Worm (Caenorhabditis elegans): ENCODE measurements around the gene Y55B1BL.2.

Y55B1BL.2 gene

ce11 chrIII:358106-358505 lies 44.5 kb upstream of the Y55B1BL.2 start:
- TF ChIP-seq dmd-4 (tag; optimal IDR thresholded peaks at IDR 0.05; ENCODE audit: borderline replicate concordance) (no peak), fax-1 (tag; optimal IDR thresholded peaks at IDR 0.05) (no peak), ceh-14 (tag; optimal IDR thresholded peaks at IDR 0.05) (no peak), ceh-31 (tag; optimal IDR thresholded peaks at IDR 0.05) (no peak), unc-3 (GFP tag; conservative IDR thresholded peaks at IDR 0.05) (no peak), unc-3 (tag; optimal IDR thresholded peaks at IDR 0.05) (no peak), ceh-48 (tag; optimal IDR thresholded peaks at IDR 0.05) (no peak), C08G9.2 (tag; optimal IDR thresholded peaks at IDR 0.05) (no peak), nhr-232 (tag; optimal IDR thresholded peaks at IDR 0.05) (no peak), lin-11 (tag; optimal IDR thresholded peaks at IDR 0.05) (no peak), T23F11.4 (GFP tag; optimal IDR thresholded peaks at IDR 0.05) (no peak), tbx-2 (tag; optimal IDR thresholded peaks at IDR 0.05) (no peak), ahr-1 (tag; optimal IDR thresholded peaks at IDR 0.05) (no peak), eyg-1 (tag; optimal IDR thresholded peaks at IDR 0.05) (no peak), ceh-18 (tag; optimal IDR thresholded peaks at IDR 0.05) (no peak), ets-4 (tag; optimal IDR thresholded peaks at IDR 0.05) (no peak), ttx-3 (tag; optimal IDR thresholded peaks at IDR 0.05) (no peak), odd-2 (tag; optimal IDR thresholded peaks at IDR 0.05) (no peak), tbx-7 (tag; optimal IDR thresholded peaks at IDR 0.05) (no peak)

DNA sequence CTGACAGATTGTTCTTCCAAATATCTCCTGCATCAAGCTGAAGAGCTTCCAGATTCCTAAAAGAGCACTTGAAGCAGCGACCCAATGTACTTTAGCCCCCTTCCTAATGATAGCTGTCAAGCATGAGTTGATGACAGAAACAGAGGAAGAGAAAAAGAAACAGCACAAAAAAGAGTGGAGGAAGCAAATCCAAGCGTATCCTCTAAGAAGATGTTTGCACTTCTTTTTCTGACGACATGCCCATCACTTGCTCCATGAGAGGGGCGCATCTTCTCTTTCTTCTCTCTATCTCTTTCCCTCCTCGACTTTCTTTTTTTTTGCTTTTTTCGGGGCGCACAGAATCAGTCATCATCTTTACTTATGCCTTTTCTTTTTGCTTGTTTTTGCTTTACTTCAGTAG lies 42.2 kb upstream of the Y55B1BL.2 start:
- TF ChIP-seq ref-2 (tag; optimal IDR thresholded peaks at IDR 0.05) (no peak), zip-5 (tag; optimal IDR thresholded peaks at IDR 0.05) (no peak), pros-1 (tag; optimal IDR thresholded peaks at IDR 0.05) (no peak), ceh-48 (tag; optimal IDR thresholded peaks at IDR 0.05) (no peak), ahr-1 (tag; optimal IDR thresholded peaks at IDR 0.05) (no peak), K02D7.2 (tag; optimal IDR thresholded peaks at IDR 0.05) (no peak), fkh-10 (GFP tag; optimal IDR thresholded peaks at IDR 0.05) (no peak), syd-9 (tag; optimal IDR thresholded peaks at IDR 0.05) (no peak), K09A11.1 (tag; optimal IDR thresholded peaks at IDR 0.05; ENCODE audit: insufficient read depth) (no peak), ceh-22 (tag; optimal IDR thresholded peaks at IDR 0.05) (no peak), ceh-9 (tag; optimal IDR thresholded peaks at IDR 0.05) (no peak), hlh-6 (tag; optimal IDR thresholded peaks at IDR 0.05) (no peak), che-1 (tag; optimal IDR thresholded peaks at IDR 0.05) (no peak)

DNA sequence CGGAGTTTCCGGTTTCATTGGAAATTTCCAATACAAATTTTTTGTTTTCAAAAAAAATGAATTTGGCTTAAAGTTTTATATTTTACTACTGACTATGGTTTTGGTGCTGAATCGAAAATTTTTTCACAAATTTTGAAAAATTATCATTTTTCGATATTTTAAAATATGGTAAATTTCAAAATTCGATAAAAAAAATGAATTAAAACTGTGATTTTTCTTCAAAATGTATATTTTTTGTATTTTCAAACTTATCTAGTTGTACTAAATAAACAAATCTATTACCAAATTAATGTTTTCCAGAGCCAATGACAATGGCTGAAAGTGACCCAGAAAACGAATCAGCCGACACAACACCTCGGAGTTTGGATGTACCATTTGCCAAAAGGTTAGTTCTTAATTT lies 36.9 kb upstream of the Y55B1BL.2 start, which contains the start of gene pll-1:
Gene pll-1 (plus strand): TSS at position 301 of the 400 bp plus-strand sequence.
- no peak for TF ChIP-seq Y22D7AL.16 (tag; optimal IDR thresholded peaks at IDR 0.05)
- no peak for TF ChIP-seq lin-11 (tag; optimal IDR thresholded peaks at IDR 0.05)
- TF ChIP-seq madf-2 (tag; optimal IDR thresholded peaks at IDR 0.05): no peak
- no peak for TF ChIP-seq dve-1 (tag; optimal IDR thresholded peaks at IDR 0.05)
- TF ChIP-seq pha-4 (tag; optimal IDR thresholded peaks at IDR 0.05): no peak
- no peak for TF ChIP-seq sdc-2 (tag; optimal IDR thresholded peaks at IDR 0.05)
- no peak for TF ChIP-seq pros-1 (tag; optimal IDR thresholded peaks at IDR 0.05)
- no peak for TF ChIP-seq elt-4 (tag; optimal IDR thresholded peaks at IDR 0.05)
- TF ChIP-seq ceh-2 (tag; optimal IDR thresholded peaks at IDR 0.05): no peak
- TF ChIP-seq sox-4 (tag; optimal IDR thresholded peaks at IDR 0.05): no peak
- no peak for TF ChIP-seq fax-1 (tag; optimal IDR thresholded peaks at IDR 0.05)
- no peak for TF ChIP-seq ref-2 (tag; optimal IDR thresholded peaks at IDR 0.05)
- no peak for TF ChIP-seq zip-5 (tag; optimal IDR thresholded peaks at IDR 0.05)
- no peak for TF ChIP-seq syd-9 (tag; optimal IDR thresholded peaks at IDR 0.05)

DNA sequence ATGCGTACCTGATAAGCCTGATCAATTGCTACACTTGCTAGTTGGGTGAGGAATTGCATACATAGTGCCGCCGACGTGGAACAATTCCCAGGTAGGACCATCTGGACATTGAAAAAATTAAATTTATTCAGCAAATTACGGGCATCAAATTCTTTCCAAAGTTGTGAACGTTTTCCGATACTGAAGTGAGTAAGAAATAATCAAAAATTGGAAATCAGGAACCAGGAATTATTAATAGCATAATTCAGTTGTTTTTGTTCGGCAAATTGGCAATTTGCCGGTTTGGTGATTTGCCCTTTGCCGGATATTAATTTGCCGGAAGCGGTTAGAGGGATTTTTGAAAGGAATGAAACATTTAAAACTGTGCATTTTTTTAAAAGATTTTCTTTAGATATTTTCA lies 21.4 kb upstream of the Y55B1BL.2 start, which contains the start of gene gsto-3:
Gene gsto-3 (minus strand): TSS at position 101 of the 400 bp plus-strand sequence.
- TF ChIP-seq K09A11.1 (tag; optimal IDR thresholded peaks at IDR 0.05; ENCODE audit: insufficient read depth) (no peak), ceh-48 (tag; optimal IDR thresholded peaks at IDR 0.05) (no peak), elt-4 (tag; optimal IDR thresholded peaks at IDR 0.05) (no peak), pros-1 (tag; optimal IDR thresholded peaks at IDR 0.05) (no peak), pha-2 (tag; optimal IDR thresholded peaks at IDR 0.05) (no peak), ceh-45 (GFP tag; IDR thresholded peaks at IDR 0.05) (no peak), nfya-1 (tag; optimal IDR thresholded peaks at IDR 0.05) (no peak), K02D7.2 (tag; optimal IDR thresholded peaks at IDR 0.05) (no peak), ceh-9 (tag; optimal IDR thresholded peaks at IDR 0.05) (no peak), nhr-232 (tag; optimal IDR thresholded peaks at IDR 0.05) (no peak), hlh-13 (GFP tag; optimal IDR thresholded peaks at IDR 0.05) (no peak), hlh-15 (tag; optimal IDR thresholded peaks at IDR 0.05) (no peak), ceh-31 (tag; optimal IDR thresholded peaks at IDR 0.05) (no peak), C38D4.7 (GFP tag; optimal IDR thresholded peaks at IDR 0.05) (no peak), eyg-1 (tag; optimal IDR thresholded peaks at IDR 0.05) (no peak), dve-1 (tag; optimal IDR thresholded peaks at IDR 0.05) (no peak), ceh-34 (tag; optimal IDR thresholded peaks at IDR 0.05) (no peak), ceh-30 (tag; optimal IDR thresholded peaks at IDR 0.05) (no peak), elt-2 (tag; optimal IDR thresholded peaks at IDR 0.05) (no peak), ama-1 (optimal IDR thresholded peaks at IDR 0.05) (no peak)
